Worm (Caenorhabditis elegans) whole organism, mixed stage, embryonic: Measurements from ENCODE around the gene ostb-1.

Experiments used
- elt-3 ChIP-seq: fragments of 150-350 bp; optimal IDR thresholded peaks from 2 replicates; lab custom pipeline; 2014; ENCODE audit warnings: missing biosample characterization, missing genetic modification characterization
- mep-1 ChIP-seq: fragments of 150-350 bp; optimal IDR thresholded peaks from 2 replicates; lab custom pipeline; 2017; ENCODE audit warnings: missing biosample characterization, missing genetic modification reagents, missing genetic modification characterization, inconsistent platforms
- unc-39 ChIP-seq: fragments of 150-350 bp; optimal IDR thresholded peaks from 2 replicates; lab custom pipeline; 2014; ENCODE audit warnings: missing biosample characterization, missing genetic modification characterization

DNA sequence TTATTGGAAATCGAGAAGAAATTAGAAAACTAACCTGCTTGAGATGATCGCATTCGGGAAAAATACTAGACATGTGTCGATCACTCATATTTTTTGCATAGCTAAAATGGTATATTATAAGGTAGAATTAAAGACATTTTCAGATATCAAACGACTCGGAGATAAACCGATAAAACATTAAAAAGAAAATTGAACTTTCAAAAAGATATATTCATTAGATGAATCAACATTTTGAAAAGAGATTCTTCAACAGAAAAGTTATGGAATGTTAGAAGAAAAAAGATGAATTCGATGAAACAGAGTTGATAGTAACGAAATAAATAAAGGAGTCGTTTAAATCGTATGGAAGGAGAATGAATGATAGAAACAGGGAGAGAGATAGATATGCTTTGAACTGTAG is 8.7 kb upstream of the ostb-1 start, which contains the start of gene mdmh-35:
- no peak for TF ChIP-seq unc-39 (tag; lab: Kevin White, UChicago)
- no peak for TF ChIP-seq mep-1 (tag; lab: Kevin White, UChicago)
- no peak for TF ChIP-seq elt-3
